Worm (Caenorhabditis elegans) whole organism, midembryonic: ENCODE results near the gene rps-27.

ENCODE experiments used
- T22C8.4 ChIP-seq: fragments of 200-800 bp; sonication (Bioruptor generic); IDR thresholded peaks from 2 replicates; pipeline ENCODE4 v1.3.6; 2022; ENCODE audit warnings: missing genetic modification characterization, missing compliant biosample characterization
- cog-1 ChIP-seq: sonication (generic microtip); optimal IDR thresholded peaks from 2 replicates; lab custom pipeline; 2016; ENCODE audit warnings: missing genetic modification characterization, missing compliant biosample characterization
- flt-1 ChIP-seq: fragments of 200-800 bp; sonication (Bioruptor generic); IDR thresholded peaks from 2 replicates; pipeline ENCODE4 v1.3.6; 2022; ENCODE audit warnings: missing genetic modification characterization, missing compliant biosample characterization
- klf-2 ChIP-seq: fragments of 200-800 bp; sonication (Bioruptor generic); conservative IDR thresholded peaks from 2 replicates; pipeline ENCODE4 v1.3.6; 2022; ENCODE audit warnings: missing genetic modification reagents, missing genetic modification characterization, missing compliant biosample characterization
- med-1 ChIP-seq: sonication (generic microtip); optimal IDR thresholded peaks from 2 replicates; lab custom pipeline; 2017; ENCODE audit warnings: missing genetic modification characterization, mild to moderate bottlenecking, missing compliant biosample characterization, antibody characterized with exemption, missing genetic modification reagents; ENCODE audit not compliant: insufficient read depth
- ref-1 ChIP-seq: fragments of 200-800 bp; sonication (Bioruptor generic); conservative IDR thresholded peaks from 2 replicates; pipeline ENCODE4 v1.3.6; 2022; ENCODE audit warnings: missing genetic modification reagents, missing genetic modification characterization, missing compliant biosample characterization
- tab-1 ChIP-seq: fragments of 200-800 bp; sonication (Bioruptor generic); IDR thresholded peaks from 2 replicates; pipeline ENCODE4 v1.3.6; 2022; ENCODE audit warnings: missing genetic modification characterization, missing compliant biosample characterization
- ztf-23 ChIP-seq: fragments of 200-800 bp; sonication (Bioruptor generic); IDR thresholded peaks from 2 replicates; pipeline ENCODE4 v1.3.6; 2022; ENCODE audit warnings: missing genetic modification reagents, missing genetic modification characterization, missing compliant biosample characterization
- ztf-29 ChIP-seq: fragments of 200-800 bp; sonication (Bioruptor generic); IDR thresholded peaks from 2 replicates; pipeline ENCODE4 v1.3.6; 2022; ENCODE audit warnings: missing genetic modification reagents, missing genetic modification characterization, missing compliant biosample characterization

rps-27 gene

DNA sequence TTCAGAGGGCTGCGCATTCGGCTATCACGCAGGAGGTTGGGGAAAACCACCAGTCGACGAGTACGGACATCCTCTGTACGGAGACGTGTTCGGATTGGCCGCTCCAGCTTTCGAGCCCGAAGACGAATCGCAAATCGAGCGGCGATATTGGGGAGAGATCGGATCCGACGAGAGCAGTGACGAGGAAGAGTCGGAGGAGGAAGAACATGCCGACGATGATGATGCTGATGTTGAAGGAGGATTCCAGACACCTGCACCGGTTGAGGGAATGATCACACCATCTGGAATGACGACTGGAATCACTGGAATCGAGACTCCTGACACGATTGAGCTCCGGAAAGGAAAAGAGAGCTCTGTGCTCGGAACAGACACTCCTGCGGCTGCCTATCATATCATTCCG, 26.3 kb upstream of the rps-27 start:
- no peak for TF ChIP-seq ztf-23 (GFP tag; lab: Robert Waterston, UW)

DNA sequence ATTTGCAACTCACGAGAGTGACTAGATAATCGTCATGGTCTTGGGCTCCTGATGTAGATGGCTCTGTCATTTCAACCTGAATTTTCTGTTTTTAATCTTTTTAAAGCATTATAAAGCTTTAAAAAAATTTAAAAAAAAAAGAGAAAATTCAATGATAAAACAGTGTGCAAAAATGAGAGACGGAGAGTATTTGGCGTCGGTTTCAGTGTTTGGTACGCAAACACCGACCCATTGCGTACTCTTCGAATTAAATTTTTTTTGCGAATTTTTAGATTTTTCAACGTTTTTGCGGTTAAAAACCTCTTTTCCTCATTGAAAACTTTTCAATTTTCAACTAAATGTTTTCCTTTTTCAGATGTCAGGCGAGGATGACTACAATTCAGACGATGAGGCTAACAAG, 24.0 kb upstream of the rps-27 start, which contains the start of the genes W03F9.2 and sftb-2:
Gene W03F9.2 (minus strand): TSS at position 153 of the 400 bp plus-strand sequence.
Gene sftb-2 (plus strand): TSS at position 356 of the 400 bp plus-strand sequence.
- peak; percentile 33; the same call in 1 of the 2 replicates for TF ChIP-seq flt-1 (GFP tag; lab: Robert Waterston, UW)
- no peak for TF ChIP-seq tab-1 (GFP tag; lab: Robert Waterston, UW)

DNA sequence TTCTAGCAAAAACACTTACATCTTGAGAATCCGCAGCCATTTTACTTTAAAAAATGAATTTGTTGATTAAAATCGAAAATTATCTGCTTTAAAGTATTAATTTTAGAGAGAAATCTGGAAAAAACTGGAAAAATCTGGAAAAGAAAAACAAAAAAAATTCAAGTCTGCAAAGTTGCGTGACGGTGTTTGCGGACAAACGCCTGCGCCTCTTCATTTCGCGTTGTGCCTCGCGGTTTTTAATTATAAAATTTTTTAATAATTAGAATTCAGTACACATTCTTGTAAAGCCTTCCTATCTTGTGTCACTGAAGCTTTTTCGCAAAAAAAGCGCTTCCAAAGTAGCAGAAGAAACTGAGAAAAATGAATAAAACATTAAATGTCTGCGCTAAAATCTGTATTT, 22.7 kb upstream of the rps-27 start, which contains the start of gene W03F9.1:
Gene W03F9.1 (minus strand): TSS at position 109 of the 400 bp plus-strand sequence.
- TF ChIP-seq ztf-29 (GFP tag; lab: Robert Waterston, UW), result no peak
- peak; percentile 1 for TF ChIP-seq cog-1 (tag; lab: Kevin White, UChicago)

DNA sequence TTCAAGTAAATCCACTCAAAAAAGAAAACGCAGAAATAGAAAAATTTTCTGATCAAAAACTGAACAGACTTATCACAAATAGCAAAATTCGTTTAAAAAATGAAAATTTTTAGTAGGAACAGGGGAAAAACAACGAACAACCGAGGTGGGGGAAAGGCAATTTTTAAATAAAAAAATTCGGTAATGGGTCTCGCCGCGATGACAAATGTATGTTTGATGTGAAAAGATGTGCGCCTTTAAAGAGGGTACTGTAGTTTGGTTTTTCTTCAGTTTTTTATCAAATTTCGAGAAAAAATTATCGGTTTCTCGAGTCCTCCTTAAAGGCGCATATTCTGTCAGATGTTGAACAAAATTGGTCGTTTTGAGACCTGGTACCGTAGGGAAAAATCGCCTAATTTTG, 20.0 kb upstream of the rps-27 start:
- TF ChIP-seq cog-1 (tag; lab: Kevin White, UChicago), result no peak
- TF ChIP-seq klf-2 (GFP tag; lab: Robert Waterston, UW), result no peak
- no peak for TF ChIP-seq ztf-23 (GFP tag; lab: Robert Waterston, UW)
- no peak for TF ChIP-seq flt-1 (GFP tag; lab: Robert Waterston, UW)
- no peak for TF ChIP-seq med-1 (GFP tag; lab: Kevin White, UChicago)
- no peak for TF ChIP-seq ref-1 (GFP tag; lab: Robert Waterston, UW)
- TF ChIP-seq ztf-29 (GFP tag; lab: Robert Waterston, UW), result no peak
- TF ChIP-seq tab-1 (GFP tag; lab: Robert Waterston, UW), result no peak
- no peak for TF ChIP-seq T22C8.4

DNA sequence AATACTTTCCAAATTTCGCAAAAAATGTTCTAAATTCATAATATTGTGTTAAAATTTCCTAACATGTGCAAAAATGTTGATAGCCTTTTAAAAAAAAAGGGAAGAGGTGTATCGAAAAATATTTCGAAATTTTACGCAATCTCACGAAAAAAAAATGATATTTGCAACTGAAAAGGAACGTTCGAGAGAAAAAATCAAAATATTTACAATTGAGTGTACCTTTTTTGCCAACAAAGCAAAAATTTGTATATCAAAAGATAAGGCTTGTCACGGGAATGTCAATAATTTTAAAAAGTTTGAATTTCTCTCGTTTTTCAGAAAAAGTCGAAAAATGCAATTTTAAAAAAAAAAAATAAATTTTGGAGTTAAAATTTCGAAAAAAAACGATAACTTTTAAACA, 19.6 kb upstream of the rps-27 start:
- TF ChIP-seq ztf-29 (GFP tag; lab: Robert Waterston, UW), result no peak
- no peak for TF ChIP-seq ztf-23 (GFP tag; lab: Robert Waterston, UW)
- no peak for TF ChIP-seq med-1 (GFP tag; lab: Kevin White, UChicago)
- TF ChIP-seq ref-1 (GFP tag; lab: Robert Waterston, UW), result no peak
- TF ChIP-seq klf-2 (GFP tag; lab: Robert Waterston, UW), result no peak
- no peak for TF ChIP-seq flt-1 (GFP tag; lab: Robert Waterston, UW)
- TF ChIP-seq tab-1 (GFP tag; lab: Robert Waterston, UW), result no peak
- no peak for TF ChIP-seq T22C8.4
- no peak for TF ChIP-seq cog-1 (tag; lab: Kevin White, UChicago)

DNA sequence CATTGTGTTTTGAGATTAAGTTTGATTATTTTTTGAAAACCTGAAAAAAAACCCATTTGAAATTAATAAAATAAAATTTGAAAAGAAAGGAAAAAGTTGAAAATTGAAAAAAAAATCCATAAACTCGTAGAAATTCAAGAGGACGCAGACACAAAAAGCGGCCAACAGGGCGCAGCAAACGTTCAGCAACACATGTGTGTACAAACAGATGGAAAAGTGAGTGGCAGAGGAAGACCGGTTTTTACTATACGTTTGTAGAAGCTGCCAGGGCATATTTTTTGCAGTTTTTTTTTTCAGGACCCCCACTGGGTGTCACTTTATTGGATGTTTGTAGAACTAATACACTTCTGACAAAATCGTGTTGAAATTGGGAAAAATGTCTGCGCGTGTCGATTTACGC, 18.9 kb upstream of the rps-27 start, which contains the start of gene cgp-1:
Gene cgp-1 (minus strand): TSS at position 40 of the 400 bp plus-strand sequence.
- TF ChIP-seq T22C8.4 (no peak), ztf-23 (GFP tag; lab: Robert Waterston, UW) (no peak)

DNA sequence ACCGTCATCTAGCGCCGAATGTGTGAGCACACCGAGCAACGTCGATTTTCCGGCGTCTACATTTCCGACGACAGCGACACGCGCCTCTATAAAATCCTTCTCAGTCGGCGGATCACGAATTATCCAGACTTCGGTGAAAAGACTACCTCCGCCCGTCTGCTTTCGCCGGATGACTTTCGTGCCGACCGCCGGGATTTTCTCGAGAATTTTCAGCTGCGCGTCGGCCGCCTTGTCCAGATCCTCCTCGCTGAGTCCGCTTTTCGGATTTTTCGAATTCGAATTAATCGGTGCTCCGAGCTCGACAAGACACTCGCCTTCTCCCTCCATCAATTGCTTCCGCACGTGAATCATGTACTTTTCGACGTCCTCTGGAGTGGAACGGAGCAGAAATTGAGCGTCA, 18.4 kb upstream of the rps-27 start:
- TF ChIP-seq T22C8.4 (no peak), flt-1 (GFP tag; lab: Robert Waterston, UW) (no peak), tab-1 (GFP tag; lab: Robert Waterston, UW) (no peak), ref-1 (GFP tag; lab: Robert Waterston, UW) (no peak)

DNA sequence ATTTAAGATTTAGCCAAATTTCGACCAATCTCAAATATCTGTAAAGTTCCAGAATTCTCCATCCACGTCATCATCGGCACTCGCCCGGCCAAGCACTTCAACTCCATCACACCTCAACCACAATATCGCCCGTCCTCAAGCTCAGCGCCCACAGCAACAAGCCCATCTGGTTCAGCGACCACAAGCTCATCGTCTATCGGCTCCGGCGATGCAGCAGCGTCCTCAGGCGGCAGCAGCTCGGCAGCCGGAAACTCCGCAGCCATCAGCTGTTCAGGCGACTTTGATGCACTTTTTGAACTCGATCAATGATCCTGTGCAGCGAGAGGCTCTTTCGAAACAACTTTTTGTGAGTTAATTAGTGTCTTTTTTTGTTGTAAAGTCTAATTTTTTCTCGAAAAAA, 13.4 kb upstream of the rps-27 start:
- TF ChIP-seq klf-2 (GFP tag; lab: Robert Waterston, UW) (no peak), ztf-23 (GFP tag; lab: Robert Waterston, UW) (no peak), ztf-29 (GFP tag; lab: Robert Waterston, UW) (no peak), ref-1 (GFP tag; lab: Robert Waterston, UW) (no peak), tab-1 (GFP tag; lab: Robert Waterston, UW) (no peak), med-1 (GFP tag; lab: Kevin White, UChicago) (no peak)

DNA sequence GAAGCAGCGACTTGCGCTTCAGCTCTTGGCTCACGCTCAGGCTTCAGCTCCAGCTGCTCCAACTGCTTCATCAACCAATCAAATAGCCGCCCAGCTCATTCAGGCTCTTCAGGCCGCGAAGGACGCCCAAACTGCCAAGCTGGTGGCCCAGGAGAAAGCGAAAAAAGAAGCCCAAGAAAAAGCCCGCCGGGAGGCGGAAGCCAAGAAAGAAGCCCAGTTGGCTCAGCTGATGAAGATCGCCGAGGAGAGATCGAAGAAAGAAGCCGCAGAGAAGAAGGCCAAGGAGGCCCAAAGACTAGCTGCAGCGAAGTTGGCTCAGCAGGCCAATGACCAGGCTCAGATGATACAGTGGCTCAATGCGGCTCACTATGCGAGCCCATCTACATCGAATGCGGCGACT, 12.4 kb upstream of the rps-27 start:
- TF ChIP-seq tab-1 (GFP tag; lab: Robert Waterston, UW) (no peak), ztf-23 (GFP tag; lab: Robert Waterston, UW) (no peak), cog-1 (tag; lab: Kevin White, UChicago) (no peak), flt-1 (GFP tag; lab: Robert Waterston, UW) (no peak), ref-1 (GFP tag; lab: Robert Waterston, UW) (no peak)

DNA sequence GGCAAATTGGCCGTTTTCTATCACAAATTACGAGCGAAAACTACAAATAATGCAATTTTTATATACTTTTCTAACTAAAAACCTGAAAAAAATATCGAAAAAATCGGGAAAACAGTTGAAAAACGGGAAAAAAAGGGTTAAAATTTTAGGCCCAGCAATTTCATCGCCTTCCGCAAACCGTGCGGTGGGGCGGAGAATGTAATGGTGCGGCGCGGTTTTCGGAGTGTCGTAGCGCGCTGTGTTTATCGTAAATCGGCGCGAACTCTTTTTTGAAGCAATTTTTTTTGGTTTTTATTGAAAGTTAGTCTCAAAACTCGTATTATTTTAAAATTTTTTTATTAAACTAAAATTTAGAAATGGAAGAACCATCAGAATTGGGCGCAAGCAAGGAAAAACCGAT, 597 bp upstream of the rps-27 start, which contains the start of gene picd-1:
Gene picd-1 (plus strand): TSS at position 352 of the 400 bp plus-strand sequence.
- no peak for TF ChIP-seq T22C8.4
- TF ChIP-seq ztf-23 (GFP tag; lab: Robert Waterston, UW), result no peak
- no peak for TF ChIP-seq med-1 (GFP tag; lab: Kevin White, UChicago)
- TF ChIP-seq tab-1 (GFP tag; lab: Robert Waterston, UW), result no peak
- TF ChIP-seq flt-1 (GFP tag; lab: Robert Waterston, UW), result 0 out of 2 replicates have a peak, but pooled peaks have one; percentile 26
- no peak for TF ChIP-seq ref-1 (GFP tag; lab: Robert Waterston, UW)
- TF ChIP-seq klf-2 (GFP tag; lab: Robert Waterston, UW), result no peak
- peak; percentile 22 for TF ChIP-seq cog-1 (tag; lab: Kevin White, UChicago)
